Fruit fly (Drosophila melanogaster) whole organism, embryonic: ENCODE measurements around the gene Pmm2.

Experiments used
- Dad ChIP-seq: fragments of 200-800 bp; sonication (Bioruptor generic); optimal IDR thresholded peaks from 3 replicates; lab custom pipeline; 2016; ENCODE audit warnings: missing biosample characterization, missing genetic modification characterization
- Hand ChIP-seq: fragments of 200-800 bp; sonication (Bioruptor generic); optimal IDR thresholded peaks from 2 replicates; lab custom pipeline; 2017; ENCODE audit warnings: mild to moderate bottlenecking, missing biosample characterization, missing genetic modification reagents, missing genetic modification characterization
- Meics ChIP-seq: fragments of 200-800 bp; sonication (Bioruptor generic); optimal IDR thresholded peaks from 2 replicates; lab custom pipeline; 2017; ENCODE audit warnings: missing biosample characterization, mild to moderate bottlenecking, missing genetic modification characterization
- knrl ChIP-seq: fragments of 200-800 bp; sonication (Bioruptor generic); IDR thresholded peaks from 3 replicates; pipeline ENCODE4 v1.3.6; 2022; ENCODE audit warnings: missing biosample characterization, missing genetic modification characterization; ENCODE audit not compliant: partially characterized antibody
- shn ChIP-seq: fragments of 200-800 bp; sonication (Bioruptor generic); optimal IDR thresholded peaks from 3 replicates; lab custom pipeline; 2016; ENCODE audit warnings: missing biosample characterization, missing genetic modification characterization
- trh ChIP-seq: fragments of 200-800 bp; sonication (Bioruptor generic); optimal IDR thresholded peaks from 2 replicates; lab custom pipeline; 2016; ENCODE audit warnings: missing biosample characterization, missing genetic modification characterization

DNA sequence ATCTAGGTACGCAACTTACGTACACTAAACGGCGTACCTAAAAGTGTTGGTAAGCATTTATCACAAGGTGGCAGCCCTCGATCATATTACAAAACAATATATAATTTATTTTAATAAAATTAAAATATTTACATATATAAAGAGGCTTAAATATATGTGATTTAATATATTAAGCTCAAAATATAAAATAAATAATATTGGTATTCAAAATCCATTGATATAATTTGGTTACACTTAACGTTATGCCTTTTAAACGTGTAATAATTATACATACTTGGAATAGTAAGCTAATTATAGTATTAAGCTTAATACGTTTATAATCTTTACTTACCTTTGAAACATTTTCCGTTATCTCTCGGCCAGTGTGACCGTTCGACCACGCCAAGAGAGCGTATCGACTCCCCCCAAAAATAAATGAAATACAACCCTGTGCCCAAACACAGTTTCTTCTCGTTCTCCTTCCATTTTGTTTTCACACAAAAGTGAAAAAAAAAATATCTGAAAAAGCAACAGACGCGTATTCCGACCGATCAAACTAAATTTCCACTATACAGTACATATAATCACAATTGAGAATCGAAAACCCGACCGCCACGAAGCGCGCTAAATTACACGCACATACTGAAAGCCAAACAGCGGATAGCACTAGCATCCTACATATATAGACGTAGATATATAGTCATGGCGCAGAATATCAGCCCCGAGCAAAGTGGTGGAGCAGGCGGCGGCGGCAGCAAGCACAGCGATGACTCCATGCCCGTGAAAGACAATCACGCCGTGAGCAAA lies 30.3 kb upstream of the Pmm2 start, which contains the start of the genes CG10646 and vih:
- TF ChIP-seq shn = no peak
- TF ChIP-seq Hand (GFP tag; lab: Kevin White, UChicago) = no peak
- TF ChIP-seq knrl (GFP tag; lab: Robert Waterston, UW) = 0 out of 3 replicates have a peak, but pooled peaks have one; percentile 23
- TF ChIP-seq trh (GFP tag; lab: Kevin White, UChicago) = no peak
- peak; percentile 70 for TF ChIP-seq Meics (GFP tag; lab: Kevin White, UChicago)
- peak; percentile 24 for TF ChIP-seq Dad (GFP tag; lab: Kevin White, UChicago)
